Worm (Caenorhabditis elegans) whole organism, early embryonic: ENCODE measurements around the gene ZK1240.9.

Source experiments
- B0310.2 ChIP-seq: sonication (generic microtip); optimal IDR thresholded peaks from 2 replicates; lab custom pipeline; 2016; ENCODE audit warnings: mild to moderate bottlenecking, missing genetic modification characterization, missing compliant biosample characterization
- aly-1 ChIP-seq: sonication (generic microtip); optimal IDR thresholded peaks from 2 replicates; lab custom pipeline; 2016; ENCODE audit warnings: missing genetic modification characterization, missing compliant biosample characterization
- ama-1 ChIP-seq: fragments of 150-350 bp; optimal IDR thresholded peaks from 2 replicates; lab custom pipeline; 2014
- ceh-13 ChIP-seq: fragments of 200-800 bp; sonication (Bioruptor generic); optimal IDR thresholded peaks from 2 replicates; lab custom pipeline; 2018; ENCODE audit warnings: mild to moderate bottlenecking, missing genetic modification characterization, missing compliant biosample characterization
- ceh-36 ChIP-seq: sonication (generic microtip); optimal IDR thresholded peaks from 2 replicates; lab custom pipeline; 2016; ENCODE audit warnings: missing genetic modification characterization, inconsistent platforms, missing compliant biosample characterization
- ets-7 ChIP-seq: sonication (generic microtip); optimal IDR thresholded peaks from 2 replicates; lab custom pipeline; 2016; ENCODE audit warnings: missing genotype, missing genetic modification characterization, missing compliant biosample characterization
- flt-1 ChIP-seq: fragments of 200-800 bp; sonication (Bioruptor generic); IDR thresholded peaks from 2 replicates; pipeline ENCODE4 v1.3.6; 2022; ENCODE audit warnings: missing genetic modification characterization, missing compliant biosample characterization
- hmg-4 ChIP-seq: fragments of 200-800 bp; sonication (Bioruptor generic); optimal IDR thresholded peaks from 2 replicates; lab custom pipeline; 2018; ENCODE audit warnings: mild to moderate bottlenecking, missing genetic modification characterization, missing compliant biosample characterization
- hnd-1 ChIP-seq: sonication (generic microtip); optimal IDR thresholded peaks from 2 replicates; lab custom pipeline; 2016; ENCODE audit warnings: missing genetic modification characterization, missing compliant biosample characterization
- scrt-1 ChIP-seq: fragments of 200-800 bp; sonication (Bioruptor generic); IDR thresholded peaks from 2 replicates; pipeline ENCODE4 v1.3.6; 2022; ENCODE audit warnings: missing genetic modification characterization, missing compliant biosample characterization
- sea-1 ChIP-seq: fragments of 200-800 bp; sonication (Bioruptor generic); conservative IDR thresholded peaks from 2 replicates; pipeline ENCODE4 v1.3.6; 2022; ENCODE audit warnings: missing genetic modification characterization, missing compliant biosample characterization
- tbx-37 ChIP-seq: fragments of 200-800 bp; sonication (Bioruptor generic); conservative IDR thresholded peaks from 2 replicates; pipeline ENCODE4 v1.3.6; 2022; ENCODE audit warnings: missing genetic modification reagents, missing genetic modification characterization, missing compliant biosample characterization

ce11 chrII:2324956-2325355, 7.0 kb downstream of the ZK1240.9 start, which contains the start of gene ZK1240.11:
- TF ChIP-seq aly-1 (tag; lab: Kevin White, UChicago) (no peak), ceh-36 (tag; lab: Kevin White, UChicago) (no peak), B0310.2 (no peak), ama-1 (lab: Kevin White, UChicago) (no peak), ceh-13 (no peak), ets-7 (tag; lab: Kevin White, UChicago) (no peak), flt-1 (GFP tag; lab: Robert Waterston, UW) (no peak), scrt-1 (no peak), sea-1 (GFP tag; lab: Robert Waterston, UW) (no peak), tbx-37 (no peak), hmg-4 (GFP tag; lab: Kevin White, UChicago) (no peak), hnd-1 (tag; lab: Kevin White, UChicago) (no peak)
